Worm (Caenorhabditis elegans) whole organism, L2 larva: Measurements from ENCODE around the gene srb-6.

Experiments used
- ama-1 ChIP-seq: fragments of 150-350 bp; optimal IDR thresholded peaks from 2 replicates; lab custom pipeline; 2018; ENCODE audit warnings: inconsistent platforms
- blmp-1 ChIP-seq: sonication (generic microtip); optimal IDR thresholded peaks from 2 replicates; lab custom pipeline; 2017; ENCODE audit warnings: missing genetic modification characterization, mild to moderate bottlenecking, missing compliant biosample characterization, antibody characterized with exemption, moderate library complexity; ENCODE audit not compliant: insufficient read depth
- ceh-82 ChIP-seq: fragments of 150-350 bp; optimal IDR thresholded peaks from 2 replicates; lab custom pipeline; 2014; ENCODE audit warnings: missing biosample characterization, missing genetic modification characterization
- lin-13 ChIP-seq: fragments of 150-350 bp; optimal IDR thresholded peaks from 2 replicates; lab custom pipeline; 2014; ENCODE audit warnings: missing biosample characterization, missing genetic modification reagents, missing genetic modification characterization
- mbf-1 ChIP-seq: sonication (generic microtip); optimal IDR thresholded peaks from 2 replicates; lab custom pipeline; 2017; ENCODE audit warnings: missing biosample characterization, missing genetic modification characterization
- nhr-11 ChIP-seq: fragments of 150-350 bp; optimal IDR thresholded peaks from 2 replicates; lab custom pipeline; 2014; ENCODE audit warnings: missing biosample characterization, missing genetic modification characterization
- nhr-12 ChIP-seq: fragments of 150-350 bp; optimal IDR thresholded peaks from 2 replicates; lab custom pipeline; 2014; ENCODE audit warnings: missing biosample characterization, missing genetic modification characterization
- nhr-21 ChIP-seq: fragments of 150-350 bp; optimal IDR thresholded peaks from 2 replicates; lab custom pipeline; 2014; ENCODE audit warnings: missing biosample characterization, missing genetic modification characterization
- skn-1 ChIP-seq: sonication (generic microtip); optimal IDR thresholded peaks from 2 replicates; lab custom pipeline; 2017; ENCODE audit warnings: missing biosample characterization, missing genetic modification characterization
- sma-9 ChIP-seq, 2 experiments: fragments of 150-350 bp in 1 of 2; sonication (generic microtip) in 1 of 2; optimal IDR thresholded peaks; 2 replicates each; lab custom pipeline; 2014 to 2016; ENCODE audit warnings: missing genetic modification characterization in 2 of 2, mild to moderate bottlenecking in 1 of 2, missing biosample characterization in 1 of 2, missing compliant biosample characterization in 1 of 2, missing genetic modification reagents in 1 of 2, moderate library complexity in 1 of 2

- TF ChIP-seq ama-1 (no peak), nhr-11 (no peak), lin-13 (GFP tag; lab: Kevin White, UChicago) (no peak), skn-1 (tag; lab: Kevin White, UChicago) (no peak), mbf-1 (tag; lab: Kevin White, UChicago) (no peak), ceh-82 (tag; lab: Kevin White, UChicago) (no peak), blmp-1 (tag; lab: Kevin White, UChicago) (no peak), nhr-12 (tag; lab: Kevin White, UChicago) (no peak), nhr-21 (tag; lab: Kevin White, UChicago) (no peak), sma-9 (GFP tag; optimal IDR thresholded peaks at IDR 0.05; lab: Kevin White, UChicago) (no peak), sma-9 (tag; optimal IDR thresholded peaks at IDR 0.05; lab: Kevin White, UChicago) (no peak)
These were observed 27.0 kb upstream of the srb-6 start for ce11 chrII:10167731-10168130.
